Worm (Caenorhabditis elegans) whole organism, late embryonic: ENCODE data around the gene pgp-10.

ENCODE experiments used
- F13H6.1 ChIP-seq: sonication (generic microtip); optimal IDR thresholded peaks from 2 replicates; lab custom pipeline; 2016; ENCODE audit warnings: missing genetic modification characterization, missing compliant biosample characterization
- ceh-14 ChIP-seq: sonication (generic microtip); optimal IDR thresholded peaks from 2 replicates; lab custom pipeline; 2016; ENCODE audit warnings: missing genotype, missing genetic modification characterization, missing compliant biosample characterization
- ceh-19 ChIP-seq: fragments of 200-800 bp; sonication (Bioruptor generic); optimal IDR thresholded peaks from 2 replicates; lab custom pipeline; 2018; ENCODE audit warnings: mild to moderate bottlenecking, missing genetic modification characterization, missing compliant biosample characterization
- elt-2 ChIP-seq: sonication (generic microtip); optimal IDR thresholded peaks from 2 replicates; lab custom pipeline; 2016; ENCODE audit warnings: missing genetic modification reagents, missing genetic modification characterization, missing compliant biosample characterization
- fkh-10 ChIP-seq: fragments of 150-350 bp; optimal IDR thresholded peaks from 2 replicates; lab custom pipeline; 2014; ENCODE audit warnings: missing biosample characterization, missing genetic modification reagents, missing genetic modification characterization
- nhr-11 ChIP-seq: fragments of 150-350 bp; optimal IDR thresholded peaks from 2 replicates; lab custom pipeline; 2014; ENCODE audit warnings: missing biosample characterization, missing genetic modification characterization
- pha-4 ChIP-seq: fragments of 150-350 bp; optimal IDR thresholded peaks from 2 replicates; lab custom pipeline; 2018; ENCODE audit warnings: missing biosample characterization, missing genetic modification reagents, missing genetic modification characterization
- pqm-1 ChIP-seq: sonication (generic microtip); optimal IDR thresholded peaks from 2 replicates; lab custom pipeline; 2016; ENCODE audit warnings: missing genetic modification characterization, missing compliant biosample characterization
- unc-3 ChIP-seq, 2 experiments: fragments of 200-800 bp in 1 of 2; sonication (Bioruptor generic) in 1 of 2; sonication (generic microtip) in 1 of 2; conservative IDR thresholded peaks in 1 of 2; optimal IDR thresholded peaks in 1 of 2; 2 replicates each; pipeline versions ENCODE4 v1.3.6 to Lab custom; 2016 to 2022; ENCODE audit warnings: missing compliant biosample characterization in 2 of 2, missing genetic modification characterization in 2 of 2, missing genetic modification reagents in 1 of 2
- unc-86 ChIP-seq: sonication (generic microtip); optimal IDR thresholded peaks from 2 replicates; lab custom pipeline; 2016; ENCODE audit warnings: missing genetic modification characterization, missing compliant biosample characterization

DNA sequence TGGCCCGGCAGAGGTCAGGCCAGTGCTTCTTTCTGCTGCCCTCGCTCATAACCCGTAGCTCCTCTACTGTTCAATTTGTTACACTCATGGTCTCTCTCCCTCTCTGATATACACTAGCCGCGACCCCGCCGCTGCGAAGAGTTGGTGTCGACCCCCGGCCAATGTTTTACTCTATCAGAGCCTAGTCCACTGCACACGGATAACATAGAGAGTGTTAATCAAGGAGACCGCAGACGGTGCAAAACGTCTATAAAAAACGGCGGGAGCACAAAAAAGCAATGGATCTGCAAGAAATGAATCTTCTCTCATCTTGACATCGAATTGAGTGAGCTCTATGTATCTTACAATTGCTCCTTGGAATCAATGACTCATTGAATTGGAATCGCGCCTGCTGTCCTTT lies 5.4 kb upstream of the pgp-10 start:
- no peak for TF ChIP-seq unc-3 (GFP tag; conservative IDR thresholded peaks at IDR 0.05; lab: Robert Waterston, UW)
- TF ChIP-seq unc-3 (tag; optimal IDR thresholded peaks at IDR 0.05; lab: Kevin White, UChicago) = no peak
- TF ChIP-seq pqm-1 (tag; lab: Kevin White, UChicago) = no peak
- TF ChIP-seq ceh-14 (tag; lab: Kevin White, UChicago) = no peak
- no peak for TF ChIP-seq F13H6.1
- no peak for TF ChIP-seq pha-4 (tag; lab: Kevin White, UChicago)
- no peak for TF ChIP-seq unc-86 (tag; lab: Kevin White, UChicago)
- TF ChIP-seq ceh-19 (GFP tag; lab: Kevin White, UChicago) = no peak
- no peak for TF ChIP-seq fkh-10 (GFP tag; lab: Kevin White, UChicago)
- TF ChIP-seq nhr-11 (tag; lab: Kevin White, UChicago) = no peak
- no peak for TF ChIP-seq elt-2 (tag; lab: Kevin White, UChicago)
